Fruit fly (Drosophila melanogaster) whole organism, prepupa: ENCODE measurements around the gene CG44153.

Source experiments
- Blimp-1 ChIP-seq: fragments of 200-800 bp; sonication (Bioruptor generic); optimal IDR thresholded peaks from 3 replicates; lab custom pipeline; 2017; ENCODE audit warnings: missing biosample characterization, missing genetic modification characterization, mild to moderate bottlenecking, moderate library complexity, missing genetic modification reagents
- CG10631 ChIP-seq: fragments of 200-800 bp; sonication (Bioruptor generic); optimal IDR thresholded peaks from 2 replicates; lab custom pipeline; 2016; ENCODE audit warnings: missing biosample characterization, missing genetic modification characterization
- CG10669 ChIP-seq: fragments of 200-800 bp; sonication (Bioruptor generic); optimal IDR thresholded peaks from 3 replicates; lab custom pipeline; 2018; ENCODE audit warnings: missing biosample characterization, mild to moderate bottlenecking, missing genetic modification characterization, moderate library complexity
- CG15336 ChIP-seq: fragments of 200-800 bp; sonication (Bioruptor generic); IDR thresholded peaks from 2 replicates; pipeline ENCODE4 v1.3.6; 2022; ENCODE audit warnings: missing biosample characterization, missing genetic modification characterization
- CG1621 ChIP-seq: fragments of 200-800 bp; sonication (Bioruptor generic); optimal IDR thresholded peaks from 3 replicates; lab custom pipeline; 2018; ENCODE audit warnings: missing biosample characterization, mild to moderate bottlenecking, missing genetic modification characterization
- CG16779 ChIP-seq: fragments of 200-800 bp; sonication (Bioruptor generic); optimal IDR thresholded peaks from 3 replicates; lab custom pipeline; 2017; ENCODE audit warnings: missing biosample characterization, mild to moderate bottlenecking, missing genetic modification characterization
- CG31627 ChIP-seq: fragments of 200-800 bp; sonication (Bioruptor generic); optimal IDR thresholded peaks from 3 replicates; lab custom pipeline; 2016; ENCODE audit warnings: missing biosample characterization, missing genetic modification characterization
- CG32006 ChIP-seq: fragments of 200-800 bp; sonication (Bioruptor generic); optimal IDR thresholded peaks from 3 replicates; lab custom pipeline; 2017; ENCODE audit warnings: missing biosample characterization, mild to moderate bottlenecking, missing genetic modification characterization
- CG34406 ChIP-seq: fragments of 200-800 bp; sonication (Bioruptor generic); optimal IDR thresholded peaks from 3 replicates; lab custom pipeline; 2016; ENCODE audit warnings: missing biosample characterization, missing genetic modification characterization
- CG3919 ChIP-seq: fragments of 200-800 bp; sonication (Bioruptor generic); optimal IDR thresholded peaks from 3 replicates; lab custom pipeline; 2016; ENCODE audit warnings: missing biosample characterization, missing genetic modification characterization
- CG4318 ChIP-seq: fragments of 200-800 bp; sonication (Bioruptor generic); optimal IDR thresholded peaks from 3 replicates; lab custom pipeline; 2017; ENCODE audit warnings: missing biosample characterization, mild to moderate bottlenecking, missing genetic modification characterization
- CG6163 ChIP-seq: fragments of 200-800 bp; sonication (Bioruptor generic); IDR thresholded peaks from 3 replicates; pipeline ENCODE4 v1.3.6; 2022; ENCODE audit warnings: missing biosample characterization, missing genetic modification characterization
- CG6276 ChIP-seq: fragments of 200-800 bp; sonication (Bioruptor generic); optimal IDR thresholded peaks from 2 replicates; lab custom pipeline; 2017; ENCODE audit warnings: missing biosample characterization, mild to moderate bottlenecking, missing genetic modification characterization
- CG6792 ChIP-seq: fragments of 200-800 bp; sonication (Bioruptor generic); optimal IDR thresholded peaks from 3 replicates; lab custom pipeline; 2016; ENCODE audit warnings: missing biosample characterization, missing genetic modification characterization
- CG6808 ChIP-seq: fragments of 200-800 bp; sonication (Bioruptor generic); optimal IDR thresholded peaks from 3 replicates; lab custom pipeline; 2017; ENCODE audit warnings: missing biosample characterization, missing genetic modification characterization, mild to moderate bottlenecking, moderate library complexity, missing genetic modification reagents
- CG6854 ChIP-seq: fragments of 200-800 bp; sonication (Bioruptor generic); optimal IDR thresholded peaks from 2 replicates; lab custom pipeline; 2017; ENCODE audit warnings: missing biosample characterization, mild to moderate bottlenecking, missing genetic modification characterization
- CG8119 ChIP-seq: fragments of 200-800 bp; sonication (Bioruptor generic); IDR thresholded peaks from 3 replicates; pipeline ENCODE4 v1.3.6; 2022; ENCODE audit warnings: missing biosample characterization, missing genetic modification characterization
- CG8632 ChIP-seq: fragments of 200-800 bp; sonication (Bioruptor generic); optimal IDR thresholded peaks from 3 replicates; lab custom pipeline; 2016; ENCODE audit warnings: missing biosample characterization, missing genetic modification characterization
- CG9139 ChIP-seq: fragments of 200-800 bp; sonication (Bioruptor generic); optimal IDR thresholded peaks from 3 replicates; lab custom pipeline; 2017; ENCODE audit warnings: missing biosample characterization, mild to moderate bottlenecking, missing genetic modification characterization
- Eip75B ChIP-seq: fragments of 200-800 bp; sonication (Bioruptor generic); optimal IDR thresholded peaks from 3 replicates; lab custom pipeline; 2016; ENCODE audit warnings: missing biosample characterization, missing genetic modification characterization
- Eip78C ChIP-seq: fragments of 200-800 bp; sonication (Bioruptor generic); peaks from one replicate; lab custom pipeline; 2016; ENCODE audit warnings: missing biosample characterization, missing genetic modification characterization
- Ets21C ChIP-seq: fragments of 200-800 bp; sonication (Bioruptor generic); optimal IDR thresholded peaks from 3 replicates; lab custom pipeline; 2016; ENCODE audit warnings: missing biosample characterization, missing genetic modification characterization
- Ets96B ChIP-seq: fragments of 200-800 bp; optimal IDR thresholded peaks from 2 replicates; lab custom pipeline; 2019; ENCODE audit warnings: missing biosample characterization, mild to moderate bottlenecking, missing genetic modification characterization, moderate library complexity
- Gug ChIP-seq: fragments of 200-800 bp; sonication (Bioruptor generic); IDR thresholded peaks from 2 replicates; pipeline ENCODE4 v1.3.6; 2022; ENCODE audit warnings: missing biosample characterization, missing genetic modification characterization
- Hr39 ChIP-seq: fragments of 200-800 bp; sonication (Bioruptor generic); optimal IDR thresholded peaks from 2 replicates; lab custom pipeline; 2016; ENCODE audit warnings: missing biosample characterization, missing genetic modification characterization
- Lpt ChIP-seq: fragments of 200-800 bp; sonication (Bioruptor generic); optimal IDR thresholded peaks from 3 replicates; lab custom pipeline; 2016; ENCODE audit warnings: missing biosample characterization, missing genetic modification characterization
- OdsH ChIP-seq: fragments of 200-800 bp; sonication (Bioruptor generic); optimal IDR thresholded peaks from 3 replicates; lab custom pipeline; 2016; ENCODE audit warnings: missing biosample characterization, missing genetic modification characterization
- Smox ChIP-seq: fragments of 200-800 bp; sonication (Bioruptor generic); optimal IDR thresholded peaks from 3 replicates; lab custom pipeline; 2016; ENCODE audit warnings: missing biosample characterization, missing genetic modification characterization
- Sox102F ChIP-seq: fragments of 200-800 bp; sonication (Bioruptor generic); optimal IDR thresholded peaks from 2 replicates; lab custom pipeline; 2016; ENCODE audit warnings: missing biosample characterization, mild to moderate bottlenecking, missing genetic modification characterization
- Sox15 ChIP-seq: fragments of 200-800 bp; sonication (Bioruptor generic); optimal IDR thresholded peaks from 3 replicates; lab custom pipeline; 2016; ENCODE audit warnings: missing biosample characterization, missing genetic modification characterization
- achi ChIP-seq: fragments of 200-800 bp; sonication (Bioruptor generic); optimal IDR thresholded peaks from 3 replicates; lab custom pipeline; 2016; ENCODE audit warnings: missing biosample characterization, missing genetic modification characterization
- acj6 ChIP-seq: fragments of 200-800 bp; sonication (Bioruptor generic); optimal IDR thresholded peaks from 3 replicates; lab custom pipeline; 2016; ENCODE audit warnings: missing biosample characterization, missing genetic modification characterization
- cyc ChIP-seq: fragments of 200-800 bp; sonication (Bioruptor generic); optimal IDR thresholded peaks from 3 replicates; lab custom pipeline; 2016; ENCODE audit warnings: missing biosample characterization, missing genetic modification characterization
- dac ChIP-seq: fragments of 200-800 bp; sonication (Bioruptor generic); optimal IDR thresholded peaks from 2 replicates; lab custom pipeline; 2017; ENCODE audit warnings: missing biosample characterization, mild to moderate bottlenecking, missing genetic modification characterization
- dsx ChIP-seq: fragments of 200-800 bp; optimal IDR thresholded peaks from 3 replicates; lab custom pipeline; 2019; ENCODE audit warnings: missing biosample characterization, mild to moderate bottlenecking, missing genetic modification characterization, moderate library complexity; ENCODE audit not compliant: poor library complexity, severe bottlenecking
- eg ChIP-seq: fragments of 200-800 bp; sonication (Bioruptor generic); IDR thresholded peaks from 3 replicates; pipeline ENCODE4 v1.3.6; 2022; ENCODE audit warnings: missing biosample characterization, missing genetic modification characterization
- esn ChIP-seq: fragments of 200-800 bp; sonication (Bioruptor generic); optimal IDR thresholded peaks from 2 replicates; lab custom pipeline; 2016; ENCODE audit warnings: missing biosample characterization, mild to moderate bottlenecking, missing genetic modification characterization, moderate library complexity
- fd59A ChIP-seq: fragments of 200-800 bp; sonication (Bioruptor generic); optimal IDR thresholded peaks from 2 replicates; lab custom pipeline; 2017; ENCODE audit warnings: missing biosample characterization, mild to moderate bottlenecking, missing genetic modification characterization, missing genetic modification reagents
- fd85E ChIP-seq: fragments of 200-800 bp; sonication (Bioruptor generic); optimal IDR thresholded peaks from 3 replicates; lab custom pipeline; 2016; ENCODE audit warnings: missing biosample characterization, missing genetic modification characterization
- fkh ChIP-seq: fragments of 200-800 bp; sonication (Bioruptor generic); optimal IDR thresholded peaks from 3 replicates; lab custom pipeline; 2017; ENCODE audit warnings: missing biosample characterization, mild to moderate bottlenecking, missing genetic modification characterization, moderate library complexity
- lz ChIP-seq: fragments of 200-800 bp; sonication (Bioruptor generic); optimal IDR thresholded peaks from 3 replicates; lab custom pipeline; 2016; ENCODE audit warnings: missing biosample characterization, missing genetic modification characterization
- net ChIP-seq: fragments of 200-800 bp; sonication (Bioruptor generic); optimal IDR thresholded peaks from 3 replicates; lab custom pipeline; 2016; ENCODE audit warnings: missing biosample characterization, missing genetic modification characterization
- pdm3 ChIP-seq: fragments of 200-800 bp; sonication (Bioruptor generic); optimal IDR thresholded peaks from 3 replicates; lab custom pipeline; 2016; ENCODE audit warnings: missing biosample characterization, missing genetic modification characterization
- salr ChIP-seq, 2 experiments: fragments of 200-800 bp; sonication (Bioruptor generic); optimal IDR thresholded peaks; 3 replicates each; lab custom pipeline; 2016 to 2018; ENCODE audit warnings: missing biosample characterization in 2 of 2, missing genetic modification characterization in 2 of 2, mild to moderate bottlenecking in 1 of 2
- spab ChIP-seq: fragments of 200-800 bp; sonication (Bioruptor generic); optimal IDR thresholded peaks from 2 replicates; lab custom pipeline; 2017; ENCODE audit warnings: missing biosample characterization, mild to moderate bottlenecking, missing genetic modification characterization, missing genetic modification reagents
- ss ChIP-seq, 2 experiments: fragments of 200-800 bp; sonication (Bioruptor generic); optimal IDR thresholded peaks; 2 replicates in 1 of 2; 3 replicates in 1 of 2; lab custom pipeline; 2017 to 2018; ENCODE audit warnings: mild to moderate bottlenecking in 2 of 2, missing biosample characterization in 2 of 2, missing genetic modification characterization in 2 of 2, moderate library complexity in 1 of 2
- svp ChIP-seq: fragments of 200-800 bp; sonication (Bioruptor generic); peaks from one replicate; lab custom pipeline; 2016; ENCODE audit warnings: missing biosample characterization, missing genetic modification characterization
- topi ChIP-seq: fragments of 200-800 bp; sonication (Bioruptor generic); optimal IDR thresholded peaks from 3 replicates; lab custom pipeline; 2016; ENCODE audit warnings: missing biosample characterization, missing genetic modification characterization
- vri ChIP-seq: fragments of 200-800 bp; sonication (Bioruptor generic); optimal IDR thresholded peaks from 3 replicates; lab custom pipeline; 2016; ENCODE audit warnings: missing biosample characterization, mild to moderate bottlenecking, missing genetic modification characterization

CG44153 gene

dm6 chr2L:10201743-10202142, 21.7 kb upstream of the CG44153 start:
- no peak for TF ChIP-seq cyc
- no peak for TF ChIP-seq spab (GFP tag; lab: Kevin White, UChicago)
- TF ChIP-seq CG9139 (GFP tag; lab: Kevin White, UChicago) = no peak
- TF ChIP-seq svp = no peak
- no peak for TF ChIP-seq CG1621
- no peak for TF ChIP-seq CG6163 (GFP tag; lab: Robert Waterston, UW)
- no peak for TF ChIP-seq fd85E (GFP tag; lab: Kevin White, UChicago)
- TF ChIP-seq Eip78C (GFP tag; lab: Kevin White, UChicago) = no peak
- no peak for TF ChIP-seq topi (GFP tag; lab: Kevin White, UChicago)
- no peak for TF ChIP-seq CG6276 (GFP tag; lab: Kevin White, UChicago)
- no peak for TF ChIP-seq CG8632 (GFP tag; lab: Kevin White, UChicago)
- no peak for TF ChIP-seq achi
- TF ChIP-seq acj6 (GFP tag; lab: Kevin White, UChicago) = no peak
- TF ChIP-seq Hr39 (GFP tag; lab: Kevin White, UChicago) = no peak
- no peak for TF ChIP-seq Gug

- TF ChIP-seq CG32006 (GFP tag; lab: Kevin White, UChicago) (no peak), CG4318 (GFP tag; lab: Kevin White, UChicago) (no peak), net (GFP tag; lab: Kevin White, UChicago) (peak; percentile 93), pdm3 (GFP tag; lab: Kevin White, UChicago) (peak; percentile 92), fd85E (GFP tag; lab: Kevin White, UChicago) (peak; percentile 91), CG8632 (GFP tag; lab: Kevin White, UChicago) (peak; percentile 83), topi (GFP tag; lab: Kevin White, UChicago) (peak; percentile 95), eg (GFP tag; lab: Robert Waterston, UW) (peak; percentile 96; the same call in 2 of the 3 replicates), Eip78C (GFP tag; lab: Kevin White, UChicago) (peak; percentile 95), CG6854 (peak; percentile 93), fd59A (GFP tag; lab: Kevin White, UChicago) (peak; percentile 75), CG31627 (peak; percentile 96), CG6808 (peak; percentile 80), vri (GFP tag; lab: Kevin White, UChicago) (peak; percentile 98), Sox102F (GFP tag; lab: Kevin White, UChicago) (peak; percentile 94), CG10631 (GFP tag; lab: Kevin White, UChicago) (peak; percentile 86), svp (peak; percentile 92), CG1621 (peak; percentile 97), Hr39 (GFP tag; lab: Kevin White, UChicago) (peak; percentile 93), Smox (GFP tag; lab: Kevin White, UChicago) (peak; percentile 90), Blimp-1 (GFP tag; lab: Kevin White, UChicago) (peak; percentile 90), fkh (GFP tag; lab: Kevin White, UChicago) (peak; percentile 90), CG9139 (GFP tag; lab: Kevin White, UChicago) (peak; percentile 91), Ets21C (GFP tag; lab: Kevin White, UChicago) (peak; percentile 84), salr (GFP tag; optimal IDR thresholded peaks at IDR 0.05; lab: Kevin White, UChicago) (peak; percentile 59 to 95), lz (GFP tag; lab: Kevin White, UChicago) (peak; percentile 97), CG34406 (peak; percentile 92), CG6163 (GFP tag; lab: Robert Waterston, UW) (peak; percentile 96), dsx (GFP tag; lab: Kevin White, UChicago) (no peak), dac (GFP tag; lab: Kevin White, UChicago) (peak; percentile 92), CG8119 (GFP tag; lab: Robert Waterston, UW) (peak; percentile 60; the same call in 1 of the 3 replicates), ss (GFP tag; optimal IDR thresholded peaks at IDR 0.05; lab: Kevin White, UChicago) (peak; percentile 81 to 94), cyc (peak; percentile 96), CG10669 (peak; percentile 81), Ets96B (tag; lab: Kevin White, UChicago) (peak; percentile 57), CG3919 (GFP tag; lab: Kevin White, UChicago) (peak; percentile 98), CG15336 (GFP tag; lab: Robert Waterston, UW) (peak; percentile 68; the same call in 1 of the 2 replicates), Eip75B (GFP tag; lab: Kevin White, UChicago) (peak; percentile 86), CG6792 (GFP tag; lab: Kevin White, UChicago) (peak; percentile 91), Lpt (GFP tag; lab: Kevin White, UChicago) (peak; percentile 78), esn (peak; percentile 97), Sox15 (GFP tag; lab: Kevin White, UChicago) (peak; percentile 82), OdsH (GFP tag; lab: Kevin White, UChicago) (peak; percentile 96), CG16779 (tag; lab: Kevin White, UChicago) (no peak)
Observed at dm6 chr2L:10200847-10201246, 20.8 kb upstream of the CG44153 start, which contains the start of the genes Ripalpha and RpL7. Gene Ripalpha (minus strand): TSS chr2L:10200974. Gene RpL7 (plus strand): TSS chr2L:10201004.
